Fruit fly (Drosophila melanogaster) whole organism, embryonic: Measurements from ENCODE around the gene CG31793.

Experiments
- Antp ChIP-seq: fragments of 200-800 bp; sonication (Bioruptor generic); optimal IDR thresholded peaks from 3 replicates; lab custom pipeline; 2016; ENCODE audit warnings: missing biosample characterization, missing genetic modification characterization
- Atf6 ChIP-seq: fragments of 200-800 bp; sonication (Bioruptor generic); IDR thresholded peaks from 2 replicates; pipeline ENCODE4 v1.3.6; 2022; ENCODE audit warnings: missing biosample characterization, missing genetic modification characterization
- B-H2 ChIP-seq: fragments of 200-800 bp; sonication (Bioruptor generic); optimal IDR thresholded peaks from 2 replicates; lab custom pipeline; 2018; ENCODE audit warnings: missing biosample characterization, mild to moderate bottlenecking, missing genetic modification characterization
- CG1024 ChIP-seq: fragments of 200-800 bp; sonication (Bioruptor generic); IDR thresholded peaks from 2 replicates; pipeline ENCODE4 v1.3.6; 2022; ENCODE audit warnings: missing biosample characterization, missing genetic modification characterization
- CG11456 ChIP-seq: fragments of 200-800 bp; sonication (Bioruptor generic); IDR thresholded peaks from 3 replicates; pipeline ENCODE4 v1.3.6; 2022; ENCODE audit warnings: missing biosample characterization, missing genetic modification characterization
- CG12236 ChIP-seq: fragments of 200-800 bp; sonication (Bioruptor generic); optimal IDR thresholded peaks from 2 replicates; lab custom pipeline; 2016; ENCODE audit warnings: missing biosample characterization, missing genetic modification characterization
- CG12744 ChIP-seq: fragments of 200-800 bp; sonication (Bioruptor generic); optimal IDR thresholded peaks from 2 replicates; lab custom pipeline; 2016; ENCODE audit warnings: missing biosample characterization, missing genetic modification characterization
- CG14860 ChIP-seq: fragments of 200-800 bp; sonication (Bioruptor generic); IDR thresholded peaks from 3 replicates; pipeline ENCODE4 v1.3.6; 2022; ENCODE audit warnings: missing biosample characterization, missing genetic modification characterization; ENCODE audit not compliant: partially characterized antibody
- CG17359 ChIP-seq: fragments of 200-800 bp; sonication (Bioruptor generic); optimal IDR thresholded peaks from 3 replicates; lab custom pipeline; 2018; ENCODE audit warnings: missing biosample characterization, mild to moderate bottlenecking, missing genetic modification characterization, moderate library complexity
- CG17612 ChIP-seq: fragments of 200-800 bp; sonication (Bioruptor generic); IDR thresholded peaks from 2 replicates; pipeline ENCODE4 v1.3.6; 2022; ENCODE audit warnings: missing biosample characterization, missing genetic modification characterization
- CG18476 ChIP-seq: fragments of 200-800 bp; sonication (Bioruptor generic); optimal IDR thresholded peaks from 2 replicates; lab custom pipeline; 2016; ENCODE audit warnings: missing biosample characterization, mild to moderate bottlenecking, missing genetic modification characterization
- CG2202 ChIP-seq: fragments of 200-800 bp; sonication (Bioruptor generic); optimal IDR thresholded peaks from 2 replicates; lab custom pipeline; 2018; ENCODE audit warnings: missing biosample characterization, mild to moderate bottlenecking, missing genetic modification characterization
- CG2678 ChIP-seq: fragments of 200-800 bp; sonication (Bioruptor generic); optimal IDR thresholded peaks from 3 replicates; lab custom pipeline; 2019; ENCODE audit warnings: missing biosample characterization, mild to moderate bottlenecking, missing genetic modification characterization, moderate library complexity
- CG2889 ChIP-seq: fragments of 200-800 bp; sonication (Bioruptor generic); IDR thresholded peaks from 3 replicates; pipeline ENCODE4 v1.3.6; 2022; ENCODE audit warnings: missing biosample characterization, missing genetic modification characterization
- CG31388 ChIP-seq: fragments of 200-800 bp; sonication (Bioruptor generic); optimal IDR thresholded peaks from 2 replicates; lab custom pipeline; 2016; ENCODE audit warnings: missing biosample characterization, missing genetic modification characterization
- CG4404 ChIP-seq: fragments of 200-800 bp; sonication (Bioruptor generic); IDR thresholded peaks from 2 replicates; pipeline ENCODE4 v1.3.6; 2022; ENCODE audit warnings: missing biosample characterization, missing genetic modification characterization
- CG7839 ChIP-seq: fragments of 200-800 bp; sonication (Bioruptor generic); optimal IDR thresholded peaks from 3 replicates; lab custom pipeline; 2018; ENCODE audit warnings: missing biosample characterization, mild to moderate bottlenecking, missing genetic modification characterization, moderate library complexity
- D19A ChIP-seq: fragments of 200-800 bp; optimal IDR thresholded peaks from 3 replicates; lab custom pipeline; 2019; ENCODE audit warnings: missing biosample characterization, mild to moderate bottlenecking, missing genetic modification characterization, moderate library complexity
- Deaf1 ChIP-seq: fragments of 200-800 bp; optimal IDR thresholded peaks from 3 replicates; lab custom pipeline; 2019; ENCODE audit warnings: missing biosample characterization, mild to moderate bottlenecking, missing genetic modification characterization, moderate library complexity
- Dip2 ChIP-seq: fragments of 200-800 bp; sonication (Bioruptor generic); IDR thresholded peaks from 2 replicates; pipeline ENCODE4 v1.3.6; 2022; ENCODE audit warnings: missing biosample characterization, missing genetic modification characterization
- Ets65A ChIP-seq: fragments of 200-800 bp; sonication (Bioruptor generic); peaks from one replicate; lab custom pipeline; 2016; ENCODE audit warnings: missing biosample characterization, missing genetic modification characterization
- GATAe ChIP-seq: fragments of 200-800 bp; sonication (Bioruptor generic); conservative IDR thresholded peaks from 2 replicates; pipeline ENCODE4 v1.3.6; 2022; ENCODE audit warnings: missing biosample characterization, missing genetic modification characterization
- HLHmδ ChIP-seq: fragments of 200-800 bp; sonication (Bioruptor generic); optimal IDR thresholded peaks from 2 replicates; lab custom pipeline; 2018; ENCODE audit warnings: missing biosample characterization, mild to moderate bottlenecking, missing genetic modification characterization, moderate library complexity
- Lim3 ChIP-seq: fragments of 200-800 bp; sonication (Bioruptor generic); IDR thresholded peaks from 2 replicates; pipeline ENCODE4 v1.3.6; 2022; ENCODE audit warnings: missing biosample characterization, missing genetic modification characterization
- NC2β ChIP-seq: fragments of 200-800 bp; sonication (Bioruptor generic); optimal IDR thresholded peaks from 2 replicates; lab custom pipeline; 2016; ENCODE audit warnings: missing biosample characterization, missing genetic modification characterization
- Spps ChIP-seq: fragments of 200-800 bp; sonication (Bioruptor generic); optimal IDR thresholded peaks from 2 replicates; lab custom pipeline; 2018; ENCODE audit warnings: missing biosample characterization, mild to moderate bottlenecking, missing genetic modification characterization
- Sry-β ChIP-seq: fragments of 200-800 bp; sonication (Bioruptor generic); optimal IDR thresholded peaks from 2 replicates; lab custom pipeline; 2018; ENCODE audit warnings: missing biosample characterization, mild to moderate bottlenecking, missing genetic modification characterization, moderate library complexity
- Xbp1 ChIP-seq: fragments of 200-800 bp; sonication (Bioruptor generic); optimal IDR thresholded peaks from 3 replicates; lab custom pipeline; 2016; ENCODE audit warnings: missing biosample characterization, mild to moderate bottlenecking, missing genetic modification characterization
- ab ChIP-seq: fragments of 200-800 bp; sonication (Bioruptor generic); optimal IDR thresholded peaks from 2 replicates; lab custom pipeline; 2016; ENCODE audit warnings: missing biosample characterization, missing genetic modification characterization
- btn ChIP-seq: fragments of 200-800 bp; sonication (Bioruptor generic); optimal IDR thresholded peaks from 2 replicates; lab custom pipeline; 2016; ENCODE audit warnings: missing biosample characterization, missing genetic modification characterization
- cad ChIP-seq: fragments of >200 bp; optimal IDR thresholded peaks from 2 replicates; lab custom pipeline; 2017; ENCODE audit warnings: missing biosample characterization, missing genetic modification characterization
- cas ChIP-seq: fragments of 200-800 bp; sonication (Bioruptor generic); IDR thresholded peaks from 2 replicates; pipeline ENCODE4 v1.3.6; 2022; ENCODE audit warnings: missing biosample characterization, missing genetic modification characterization
- cato ChIP-seq: fragments of 200-800 bp; sonication (Bioruptor generic); optimal IDR thresholded peaks from 2 replicates; lab custom pipeline; 2016; ENCODE audit warnings: missing biosample characterization, missing genetic modification characterization, borderline replicate concordance
- caup ChIP-seq: fragments of 200-800 bp; sonication (Bioruptor generic); optimal IDR thresholded peaks from 3 replicates; lab custom pipeline; 2017; ENCODE audit warnings: missing biosample characterization, mild to moderate bottlenecking, missing genetic modification characterization, moderate library complexity; ENCODE audit not compliant: severe bottlenecking
- dati ChIP-seq: fragments of 200-800 bp; sonication (Bioruptor generic); IDR thresholded peaks from 2 replicates; pipeline ENCODE4 v1.3.6; 2022; ENCODE audit warnings: missing biosample characterization, missing genetic modification characterization
- esg ChIP-seq: fragments of 200-800 bp; sonication (Bioruptor generic); conservative IDR thresholded peaks from 2 replicates; pipeline ENCODE4 v1.3.6; 2022; ENCODE audit warnings: missing biosample characterization, missing genetic modification characterization
- exex ChIP-seq: fragments of 200-800 bp; sonication (Bioruptor generic); optimal IDR thresholded peaks from 4 replicates; lab custom pipeline; 2018; ENCODE audit warnings: missing biosample characterization, mild to moderate bottlenecking, missing genetic modification characterization, moderate library complexity
- gfzf ChIP-seq: fragments of 200-800 bp; sonication (Bioruptor generic); optimal IDR thresholded peaks from 2 replicates; lab custom pipeline; 2016; ENCODE audit warnings: missing biosample characterization, mild to moderate bottlenecking, missing genetic modification characterization, moderate library complexity
- grau ChIP-seq: fragments of 200-800 bp; optimal IDR thresholded peaks from 3 replicates; lab custom pipeline; 2019; ENCODE audit warnings: missing biosample characterization, mild to moderate bottlenecking, missing genetic modification characterization, moderate library complexity
- gsb-n ChIP-seq: fragments of 200-800 bp; sonication (Bioruptor generic); optimal IDR thresholded peaks from 3 replicates; lab custom pipeline; 2018; ENCODE audit warnings: missing biosample characterization, mild to moderate bottlenecking, missing genetic modification characterization
- hth ChIP-seq: fragments of >200 bp; optimal IDR thresholded peaks from 2 replicates; lab custom pipeline; 2017; ENCODE audit warnings: inconsistent platforms
- lov ChIP-seq, 2 experiments: fragments of 200-800 bp in 1 of 2; fragments of >200 bp in 1 of 2; sonication (Bioruptor generic) in 1 of 2; IDR thresholded peaks in 1 of 2; optimal IDR thresholded peaks in 1 of 2; 2 replicates in 1 of 2; 3 replicates in 1 of 2; pipeline versions ENCODE4 v1.3.6 to Lab custom; 2017 to 2022; ENCODE audit warnings: missing biosample characterization in 1 of 2, missing genetic modification characterization in 1 of 2
- luna ChIP-seq: fragments of 200-800 bp; sonication (Bioruptor generic); optimal IDR thresholded peaks from 2 replicates; lab custom pipeline; 2016; ENCODE audit warnings: missing biosample characterization, missing genetic modification characterization
- ranshi ChIP-seq: fragments of 200-800 bp; sonication (Bioruptor generic); IDR thresholded peaks from 2 replicates; pipeline ENCODE4 v1.3.6; 2022; ENCODE audit warnings: missing biosample characterization, missing genetic modification characterization
- schlank ChIP-seq: fragments of 200-800 bp; sonication (Bioruptor generic); optimal IDR thresholded peaks from 2 replicates; lab custom pipeline; 2018; ENCODE audit warnings: missing biosample characterization, mild to moderate bottlenecking, missing genetic modification characterization
- sna ChIP-seq: fragments of 200-800 bp; sonication (Bioruptor generic); IDR thresholded peaks from 2 replicates; pipeline ENCODE4 v1.3.6; 2022; ENCODE audit warnings: missing biosample characterization, missing genetic modification characterization; ENCODE audit not compliant: partially characterized antibody
- sob ChIP-seq: fragments of 200-800 bp; sonication (Bioruptor generic); IDR thresholded peaks from 2 replicates; pipeline ENCODE4 v1.3.6; 2022; ENCODE audit warnings: missing biosample characterization, missing genetic modification characterization
- tio ChIP-seq: fragments of 200-800 bp; sonication (Bioruptor generic); optimal IDR thresholded peaks from 2 replicates; lab custom pipeline; 2017; ENCODE audit warnings: missing biosample characterization, missing genetic modification characterization, inconsistent platforms
- trem ChIP-seq: fragments of 200-800 bp; optimal IDR thresholded peaks from 3 replicates; lab custom pipeline; 2019; ENCODE audit warnings: missing biosample characterization, mild to moderate bottlenecking, missing genetic modification characterization, moderate library complexity
- zen ChIP-seq: fragments of 200-800 bp; sonication (Bioruptor generic); optimal IDR thresholded peaks from 3 replicates; lab custom pipeline; 2018; ENCODE audit warnings: missing biosample characterization, mild to moderate bottlenecking, missing genetic modification characterization, moderate library complexity
- zfh2 ChIP-seq: fragments of 200-800 bp; sonication (Bioruptor generic); optimal IDR thresholded peaks from 2 replicates; lab custom pipeline; 2016; ENCODE audit warnings: missing biosample characterization, missing genetic modification characterization

Gene CG31793

DNA sequence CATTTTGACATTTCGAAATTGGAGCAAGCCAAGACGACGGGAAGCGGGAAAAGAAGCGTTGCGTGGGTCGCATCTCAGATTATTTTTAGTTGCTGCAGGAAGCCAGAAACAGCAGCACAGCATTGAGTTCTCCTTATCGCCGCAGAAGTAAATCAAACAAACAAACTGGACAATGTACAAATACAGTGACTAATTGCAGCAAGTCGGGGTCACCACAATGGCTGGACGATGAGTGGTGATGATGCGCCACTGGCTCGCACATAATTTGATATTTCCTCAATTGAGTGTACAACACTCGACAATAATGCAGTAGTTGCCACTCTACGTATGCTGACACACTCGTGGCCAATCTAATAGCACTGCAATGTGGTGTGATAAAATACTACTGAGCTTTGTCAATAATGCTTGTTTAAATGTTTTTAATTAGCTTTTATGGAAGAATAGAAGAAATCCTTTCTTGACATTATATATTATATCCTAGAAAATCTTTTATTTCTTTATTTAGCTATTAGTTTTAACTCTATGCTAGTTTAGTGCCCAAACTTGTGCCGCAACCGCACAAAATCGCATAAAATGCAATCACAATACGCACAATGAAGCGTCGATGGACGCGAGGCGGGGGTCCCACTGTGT, 21.1 kb upstream of the CG31793 start (continued):
- TF ChIP-seq CG1024 (GFP tag; lab: Robert Waterston, UW) (no peak), zfh2 (no peak), GATAe (no peak), CG17612 (GFP tag; lab: Robert Waterston, UW) (no peak), cas (GFP tag; lab: Robert Waterston, UW) (no peak), D19A (peak; percentile 26), sob (no peak), CG17359 (tag; lab: Kevin White, UChicago) (peak; percentile 64), zen (peak; percentile 14), CG7839 (tag; lab: Kevin White, UChicago) (peak; percentile 40), tio (GFP tag; lab: Kevin White, UChicago) (no peak), CG2889 (no peak), CG18476 (GFP tag; lab: Kevin White, UChicago) (no peak), schlank (tag; lab: Kevin White, UChicago) (no peak), grau (tag; lab: Kevin White, UChicago) (peak; percentile 62), HLHmδ (no peak), Atf6 (no peak), luna (GFP tag; lab: Kevin White, UChicago) (no peak), sna (GFP tag; lab: Robert Waterston, UW) (no peak), esg (GFP tag; lab: Robert Waterston, UW) (no peak), CG4404 (GFP tag; lab: Robert Waterston, UW) (no peak), CG11456 (no peak), btn (GFP tag; lab: Kevin White, UChicago) (no peak), CG2678 (tag; lab: Kevin White, UChicago) (peak; percentile 42), ranshi (no peak), cad (GFP tag; lab: Kevin White, UChicago) (no peak), Spps (tag; lab: Kevin White, UChicago) (peak; percentile 24), Lim3 (GFP tag; lab: Robert Waterston, UW) (no peak), gsb-n (tag; lab: Kevin White, UChicago) (peak; percentile 59), B-H2 (GFP tag; lab: Kevin White, UChicago) (no peak), dati (no peak), CG2202 (no peak), CG14860 (no peak), CG12744 (no peak), ab (no peak), CG31388 (no peak), hth (lab: Kevin White, UChicago) (no peak), caup (GFP tag; lab: Kevin White, UChicago) (no peak), Sry-β (GFP tag; lab: Kevin White, UChicago) (no peak), gfzf (GFP tag; lab: Kevin White, UChicago) (no peak), trem (tag; lab: Kevin White, UChicago) (peak; percentile 32), Deaf1 (tag; lab: Kevin White, UChicago) (no peak), lov (optimal IDR thresholded peaks at IDR 0.05; lab: Kevin White, UChicago) (no peak), lov (GFP tag; IDR thresholded peaks at IDR 0.05; lab: Robert Waterston, UW) (no peak), Dip2 (GFP tag; lab: Robert Waterston, UW) (no peak), NC2β (no peak), cato (GFP tag; lab: Kevin White, UChicago) (no peak), Antp (no peak), Xbp1 (GFP tag; lab: Kevin White, UChicago) (peak; percentile 20), Ets65A (no peak), exex (tag; lab: Kevin White, UChicago) (no peak), CG12236 (GFP tag; lab: Kevin White, UChicago) (no peak)
